Worm (Caenorhabditis elegans) whole organism, L1 larva: ENCODE data around the gene str-196.

Experiments used
- C04F5.9 ChIP-seq: sonication (generic microtip); optimal IDR thresholded peaks from 2 replicates; lab custom pipeline; 2016; ENCODE audit warnings: missing genetic modification characterization, missing compliant biosample characterization
- F16B12.6 ChIP-seq: fragments of 150-350 bp; optimal IDR thresholded peaks from 2 replicates; lab custom pipeline; 2014; ENCODE audit warnings: missing biosample characterization, missing genetic modification characterization
- aha-1 ChIP-seq: fragments of 150-350 bp; optimal IDR thresholded peaks from 2 replicates; lab custom pipeline; 2014; ENCODE audit warnings: missing biosample characterization, missing genetic modification characterization
- alr-1 ChIP-seq: fragments of 200-800 bp; sonication (Bioruptor generic); optimal IDR thresholded peaks from 2 replicates; lab custom pipeline; 2018; ENCODE audit warnings: borderline replicate concordance, mild to moderate bottlenecking, missing genetic modification characterization, missing compliant biosample characterization
- ama-1 ChIP-seq: fragments of 150-350 bp; optimal IDR thresholded peaks from 2 replicates; lab custom pipeline; 2014
- ceh-63 ChIP-seq: fragments of 200-800 bp; sonication (Bioruptor generic); optimal IDR thresholded peaks from 2 replicates; lab custom pipeline; 2018; ENCODE audit warnings: mild to moderate bottlenecking, missing genetic modification characterization, missing compliant biosample characterization
- ceh-88 ChIP-seq: fragments of 200-800 bp; sonication (Bioruptor generic); IDR thresholded peaks from 2 replicates; pipeline ENCODE4 v1.3.6; 2022; ENCODE audit warnings: missing genetic modification characterization, missing compliant biosample characterization
- efl-1 ChIP-seq, 4 experiments: fragments of 150-350 bp; optimal IDR thresholded peaks in 3 of 4; peaks in 1 of 4; 1 replicate in 1 of 4; 2 replicates in 3 of 4; lab custom pipeline; 2014; ENCODE audit warnings: missing biosample characterization in 2 of 4, missing genetic modification characterization in 2 of 4, missing genetic modification reagents in 2 of 4
- efl-3 ChIP-seq: fragments of 200-800 bp; sonication (Bioruptor generic); optimal IDR thresholded peaks from 2 replicates; lab custom pipeline; 2018; ENCODE audit warnings: mild to moderate bottlenecking, missing genetic modification characterization, missing compliant biosample characterization
- egl-27 ChIP-seq, 2 experiments: fragments of 150-350 bp in 1 of 2; sonication (generic microtip); optimal IDR thresholded peaks; 3 replicates each; lab custom pipeline; 2017 to 2018; ENCODE audit warnings: missing biosample characterization in 2 of 2, missing genetic modification characterization in 2 of 2, missing genetic modification reagents in 2 of 2
- elt-2 ChIP-seq: sonication (generic microtip); optimal IDR thresholded peaks from 2 replicates; lab custom pipeline; 2016; ENCODE audit warnings: missing genetic modification characterization, mild to moderate bottlenecking, inconsistent platforms, missing compliant biosample characterization, missing genetic modification reagents
- fkh-8 ChIP-seq: sonication (generic microtip); optimal IDR thresholded peaks from 2 replicates; lab custom pipeline; 2016; ENCODE audit warnings: mild to moderate bottlenecking, missing genetic modification characterization, missing compliant biosample characterization
- fos-1 ChIP-seq: fragments of 150-350 bp; optimal IDR thresholded peaks from 2 replicates; lab custom pipeline; 2014; ENCODE audit warnings: missing biosample characterization, missing genetic modification characterization
- grh-1 ChIP-seq: fragments of 200-800 bp; sonication (Bioruptor generic); IDR thresholded peaks from 2 replicates; pipeline ENCODE4 v1.3.6; 2022; ENCODE audit warnings: missing genetic modification reagents, missing genetic modification characterization, missing compliant biosample characterization
- hlh-17 ChIP-seq: fragments of 200-800 bp; sonication (Bioruptor generic); optimal IDR thresholded peaks from 2 replicates; lab custom pipeline; 2018; ENCODE audit warnings: missing genetic modification characterization, mild to moderate bottlenecking, missing compliant biosample characterization, moderate library complexity, borderline replicate concordance
- jun-1 ChIP-seq: fragments of 150-350 bp; optimal IDR thresholded peaks from 2 replicates; lab custom pipeline; 2014; ENCODE audit warnings: missing biosample characterization, missing genetic modification reagents, missing genetic modification characterization
- lin-14 ChIP-seq: fragments of 200-800 bp; sonication (Bioruptor generic); optimal IDR thresholded peaks from 2 replicates; lab custom pipeline; 2018; ENCODE audit warnings: mild to moderate bottlenecking, missing genetic modification characterization, moderate library complexity, missing compliant biosample characterization
- lin-35 ChIP-seq, 2 experiments: fragments of 150-350 bp; optimal IDR thresholded peaks; 2 replicates each; lab custom pipeline; 2014; ENCODE audit warnings: missing biosample characterization in 2 of 2, missing genetic modification characterization in 2 of 2, missing genetic modification reagents in 2 of 2
- lsy-2 ChIP-seq, 2 experiments: fragments of 150-350 bp; optimal IDR thresholded peaks; 2 replicates each; lab custom pipeline; 2014; ENCODE audit warnings: missing biosample characterization in 2 of 2, missing genetic modification characterization in 2 of 2
- mab-9 ChIP-seq: fragments of 200-800 bp; sonication (Bioruptor generic); IDR thresholded peaks from 2 replicates; pipeline ENCODE4 v1.3.6; 2022; ENCODE audit warnings: missing genetic modification reagents, missing genetic modification characterization, missing compliant biosample characterization
- mdl-1 ChIP-seq, 2 experiments: fragments of 150-350 bp; optimal IDR thresholded peaks; 2 replicates each; lab custom pipeline; 2014 to 2017; ENCODE audit warnings: missing biosample characterization in 2 of 2, missing genetic modification characterization in 2 of 2, inconsistent platforms in 1 of 2
- mef-2 ChIP-seq: fragments of 150-350 bp; optimal IDR thresholded peaks from 2 replicates; lab custom pipeline; 2014; ENCODE audit warnings: missing biosample characterization, missing genetic modification characterization
- nhr-20 ChIP-seq: sonication (generic microtip); optimal IDR thresholded peaks from 2 replicates; lab custom pipeline; 2016; ENCODE audit warnings: mild to moderate bottlenecking, missing genetic modification characterization, missing compliant biosample characterization
- nhr-71 ChIP-seq: sonication (generic microtip); optimal IDR thresholded peaks from 2 replicates; lab custom pipeline; 2016; ENCODE audit warnings: mild to moderate bottlenecking, missing genetic modification characterization, moderate library complexity, missing compliant biosample characterization
- nhr-77 ChIP-seq: fragments of 150-350 bp; optimal IDR thresholded peaks from 2 replicates; lab custom pipeline; 2014; ENCODE audit warnings: missing biosample characterization, missing genetic modification characterization
- nhr-85 ChIP-seq: sonication (generic microtip); peaks from one replicate; lab custom pipeline; 2016; ENCODE audit warnings: missing genetic modification characterization, inconsistent platforms, missing compliant biosample characterization
- nhr-90 ChIP-seq: sonication (generic microtip); optimal IDR thresholded peaks from 2 replicates; lab custom pipeline; 2016; ENCODE audit warnings: mild to moderate bottlenecking, missing genetic modification characterization, missing compliant biosample characterization; ENCODE audit not compliant: poor library complexity
- skn-1 ChIP-seq: fragments of 150-350 bp; optimal IDR thresholded peaks from 2 replicates; lab custom pipeline; 2014; ENCODE audit warnings: missing biosample characterization, missing genetic modification characterization
- snpc-4 ChIP-seq: fragments of 150-350 bp; optimal IDR thresholded peaks from 2 replicates; lab custom pipeline; 2014; ENCODE audit warnings: missing biosample characterization, missing genetic modification characterization
- snu-23 ChIP-seq: sonication (generic microtip); optimal IDR thresholded peaks from 2 replicates; lab custom pipeline; 2016; ENCODE audit warnings: missing genetic modification characterization, missing compliant biosample characterization
- sox-4 ChIP-seq: sonication (generic microtip); optimal IDR thresholded peaks from 2 replicates; lab custom pipeline; 2016; ENCODE audit warnings: missing genetic modification characterization, missing compliant biosample characterization
- sptf-1 ChIP-seq: fragments of 150-350 bp; optimal IDR thresholded peaks from 2 replicates; lab custom pipeline; 2014; ENCODE audit warnings: missing biosample characterization, missing genetic modification characterization
- tbx-2 ChIP-seq: sonication (generic microtip); optimal IDR thresholded peaks from 2 replicates; lab custom pipeline; 2016; ENCODE audit warnings: missing genetic modification characterization, missing compliant biosample characterization
- tlp-1 ChIP-seq: fragments of 150-350 bp; optimal IDR thresholded peaks from 2 replicates; lab custom pipeline; 2014; ENCODE audit warnings: missing biosample characterization, missing genetic modification characterization
- unc-86 ChIP-seq: sonication (generic microtip); optimal IDR thresholded peaks from 2 replicates; lab custom pipeline; 2016; ENCODE audit warnings: missing genetic modification characterization, missing compliant biosample characterization
- zag-1 ChIP-seq: fragments of 150-350 bp; optimal IDR thresholded peaks from 2 replicates; lab custom pipeline; 2014; ENCODE audit warnings: missing biosample characterization, missing genetic modification characterization
- ztf-11 ChIP-seq, 2 experiments: sonication (generic microtip); optimal IDR thresholded peaks; 2 replicates each; lab custom pipeline; 2016 to 2017; ENCODE audit warnings: missing genetic modification characterization in 2 of 2, missing biosample characterization in 1 of 2, missing compliant biosample characterization in 1 of 2

Gene str-196

ce11 chrV:483289-483795, 8.2 kb upstream of the str-196 start, which contains the start of gene nhr-130:
Gene nhr-130, minus strand, starts transcription at chrV:483339.
- no peak for TF ChIP-seq mab-9 (GFP tag; lab: Robert Waterston, UW)
- peak; percentile 78 for TF ChIP-seq elt-2 (tag; lab: Kevin White, UChicago)
- no peak for TF ChIP-seq mdl-1 (tag; optimal IDR thresholded peaks at IDR 0.05; lab: Kevin White, UChicago)
- TF ChIP-seq efl-3 (GFP tag; lab: Kevin White, UChicago): no peak
- TF ChIP-seq nhr-20: peak; percentile 30
- no peak for TF ChIP-seq mef-2 (tag; lab: Kevin White, UChicago)
- TF ChIP-seq fos-1 (tag; lab: Kevin White, UChicago): no peak
- TF ChIP-seq unc-86: no peak
- TF ChIP-seq ceh-88: no peak
- TF ChIP-seq aha-1 (tag; lab: Kevin White, UChicago): no peak
- TF ChIP-seq tlp-1 (tag; lab: Kevin White, UChicago): peak; percentile 28
- peak; percentile 12 for TF ChIP-seq lin-14 (GFP tag; lab: Kevin White, UChicago)
- no peak for TF ChIP-seq sptf-1 (tag; lab: Kevin White, UChicago)
- no peak for TF ChIP-seq C04F5.9 (tag; lab: Kevin White, UChicago)

ce11 chrV:484285-484890, 7.1 kb upstream of the str-196 start, which contains the start of gene nhr-212:
Gene nhr-212, plus strand, starts transcription at chrV:484857.
- TF ChIP-seq nhr-90 (peak; percentile 10), ceh-63 (no peak), lin-14 (GFP tag; lab: Kevin White, UChicago) (peak; percentile 73), alr-1 (tag; lab: Kevin White, UChicago) (no peak), nhr-77 (tag; lab: Kevin White, UChicago) (peak; percentile 57), nhr-85 (tag; lab: Kevin White, UChicago) (peak; percentile 63), mab-9 (GFP tag; lab: Robert Waterston, UW) (no peak), snu-23 (GFP tag; lab: Kevin White, UChicago) (peak; percentile 18), efl-1 (optimal IDR thresholded peaks at IDR 0.05; lab: Kevin White, UChicago) (no peak), efl-1 (GFP tag; optimal IDR thresholded peaks at IDR 0.05 in 1 of 2; lab: Kevin White, UChicago) (peak in 1 of 2 experiments; percentile 71), grh-1 (GFP tag; lab: Robert Waterston, UW) (no peak), nhr-20 (peak; percentile 55), tbx-2 (peak; percentile 9), lsy-2 (tag; optimal IDR thresholded peaks at IDR 0.05; lab: Kevin White, UChicago) (peak in 1 of 2 experiments; percentile 3), lin-35 (GFP tag; optimal IDR thresholded peaks at IDR 0.05; lab: Kevin White, UChicago) (peak in 1 of 2 experiments; percentile 53), nhr-71 (tag; lab: Kevin White, UChicago) (peak; percentile 36), snpc-4 (tag; lab: Kevin White, UChicago) (peak; percentile 86), elt-2 (tag; lab: Kevin White, UChicago) (peak; percentile 42)

ce11 chrV:486684-487083, 4.8 kb upstream of the str-196 start, which contains the start of gene nhr-211:
Gene nhr-211, plus strand, starts transcription at chrV:486984.
- TF ChIP-seq alr-1 (tag; lab: Kevin White, UChicago) (no peak), zag-1 (tag; lab: Kevin White, UChicago) (no peak), egl-27 (tag; optimal IDR thresholded peaks at IDR 0.05; lab: Kevin White, UChicago) (no peak), ama-1 (lab: Kevin White, UChicago) (no peak), tlp-1 (tag; lab: Kevin White, UChicago) (no peak), sox-4 (tag; lab: Kevin White, UChicago) (no peak), elt-2 (tag; lab: Kevin White, UChicago) (no peak), skn-1 (tag; lab: Kevin White, UChicago) (no peak), F16B12.6 (tag; lab: Kevin White, UChicago) (no peak), lin-14 (GFP tag; lab: Kevin White, UChicago) (no peak), nhr-90 (no peak), hlh-17 (GFP tag; lab: Kevin White, UChicago) (no peak)

ce11 chrV:487980-488379, 3.6 kb upstream of the str-196 start:
- TF ChIP-seq mef-2 (tag; lab: Kevin White, UChicago) (no peak), tlp-1 (tag; lab: Kevin White, UChicago) (no peak), hlh-17 (GFP tag; lab: Kevin White, UChicago) (no peak), nhr-90 (no peak), ztf-11 (tag; optimal IDR thresholded peaks at IDR 0.05; lab: Kevin White, UChicago) (no peak), egl-27 (tag; optimal IDR thresholded peaks at IDR 0.05; lab: Kevin White, UChicago) (no peak), fkh-8 (tag; lab: Kevin White, UChicago) (no peak), jun-1 (tag; lab: Kevin White, UChicago) (no peak)
